Fruit fly (Drosophila melanogaster): ENCODE data around the gene mtTFB1.

- TF ChIP-seq Hr39 (GFP tag; optimal IDR thresholded peaks at IDR 0.05) (no peak), OdsH (GFP tag; optimal IDR thresholded peaks at IDR 0.05) (no peak), dac (GFP tag; optimal IDR thresholded peaks at IDR 0.05) (no peak), Blimp-1 (GFP tag; optimal IDR thresholded peaks at IDR 0.05) (no peak), CG11762 (GFP tag; optimal IDR thresholded peaks at IDR 0.05; ENCODE audit: insufficient read depth) (no peak), eg (GFP tag; IDR thresholded peaks at IDR 0.05) (peak; percentile 68; the same call in 2 of the 3 replicates), Sox102F (GFP tag; optimal IDR thresholded peaks at IDR 0.05) (no peak), Eip93F (GFP tag; optimal IDR thresholded peaks at IDR 0.05) (no peak), CG6854 (GFP tag; optimal IDR thresholded peaks at IDR 0.05) (peak; percentile 26), achi (GFP tag; optimal IDR thresholded peaks at IDR 0.05) (no peak), CG8632 (GFP tag; optimal IDR thresholded peaks at IDR 0.05) (no peak), Met (GFP tag; optimal IDR thresholded peaks at IDR 0.05) (no peak), CG15336 (GFP tag; IDR thresholded peaks at IDR 0.05) (peak; percentile 60)
Measured at dm6 chr3L:11707978-11708632, 674 bp upstream of the mtTFB1 start, which contains the start of gene CG11658.
